Worm (Caenorhabditis elegans): ENCODE measurements around the gene fip-1.

- TF ChIP-seq him-1 (tag; optimal IDR thresholded peaks at IDR 0.05): no peak
- no peak for TF ChIP-seq dao-5 (tag; optimal IDR thresholded peaks at IDR 0.05)
- TF ChIP-seq W03F9.2 (tag; optimal IDR thresholded peaks at IDR 0.05): no peak
Measured at ce11 chrIII:8664897-8665388, 25.4 kb downstream of the fip-1 start, which contains the start of gene F22B7.1.

Data from whole organism, L4/young adult.